Worm (Caenorhabditis elegans) whole organism, L4 larva: ENCODE measurements around the gene vha-3.
A peak's percentile ranks its signal among the peaks of the same experiment; 100 is the strongest.

Source experiments
- F26F4.8 ChIP-seq: fragments of 200-800 bp; sonication (Bioruptor generic); conservative IDR thresholded peaks from 2 replicates; pipeline ENCODE4 v1.3.6; 2022; ENCODE audit warnings: missing genetic modification characterization, missing compliant biosample characterization
- F49E8.2 ChIP-seq: sonication (generic microtip); optimal IDR thresholded peaks from 2 replicates; lab custom pipeline; 2016; ENCODE audit warnings: missing compliant biosample characterization, mild to moderate bottlenecking, missing genetic modification characterization, borderline replicate concordance
- T20F7.1 ChIP-seq: fragments of 200-800 bp; sonication (Bioruptor generic); optimal IDR thresholded peaks from 2 replicates; lab custom pipeline; 2018; ENCODE audit warnings: mild to moderate bottlenecking, missing genetic modification characterization, missing compliant biosample characterization
- ZK337.2 ChIP-seq: fragments of 200-800 bp; sonication (Bioruptor generic); IDR thresholded peaks from 2 replicates; pipeline ENCODE4 v1.3.6; 2022; ENCODE audit warnings: missing genetic modification reagents, missing genetic modification characterization, missing compliant biosample characterization
- ZK546.5 ChIP-seq, 2 experiments: sonication (generic microtip); optimal IDR thresholded peaks; 2 replicates each; lab custom pipeline; 2017; ENCODE audit warnings: missing biosample characterization in 2 of 2, missing genetic modification characterization in 2 of 2
- aha-1 ChIP-seq: fragments of 150-350 bp; peaks from one replicate; lab custom pipeline; 2014; ENCODE audit warnings: missing biosample characterization, missing genetic modification characterization
- ama-1 ChIP-seq: fragments of 150-350 bp; optimal IDR thresholded peaks from 2 replicates; lab custom pipeline; 2014; ENCODE audit warnings: inconsistent platforms, mixed read lengths
- arid-1 ChIP-seq: fragments of 200-800 bp; sonication (Bioruptor generic); conservative IDR thresholded peaks from 2 replicates; pipeline ENCODE4 v1.3.6; 2022; ENCODE audit warnings: missing genetic modification reagents, missing genetic modification characterization, missing compliant biosample characterization
- attf-4 ChIP-seq: sonication (generic microtip); optimal IDR thresholded peaks from 3 replicates; lab custom pipeline; 2017; ENCODE audit warnings: missing biosample characterization, missing genetic modification characterization
- ceh-44 ChIP-seq: fragments of 200-800 bp; sonication (Bioruptor generic); IDR thresholded peaks from 2 replicates; pipeline ENCODE4 v1.3.6; 2022; ENCODE audit warnings: missing genetic modification reagents, missing genetic modification characterization, missing compliant biosample characterization
- ceh-62 ChIP-seq: sonication (generic microtip); optimal IDR thresholded peaks from 2 replicates; lab custom pipeline; 2017; ENCODE audit warnings: missing biosample characterization, missing genetic modification characterization
- ceh-82 ChIP-seq: sonication (generic microtip); optimal IDR thresholded peaks from 2 replicates; lab custom pipeline; 2017; ENCODE audit warnings: missing biosample characterization, missing genetic modification characterization
- ces-1 ChIP-seq: fragments of 150-350 bp; sonication (generic microtip); optimal IDR thresholded peaks from 4 replicates; lab custom pipeline; 2014; ENCODE audit warnings: missing biosample characterization, missing genetic modification reagents, missing genetic modification characterization
- daf-12 ChIP-seq: fragments of 150-350 bp; optimal IDR thresholded peaks from 2 replicates; lab custom pipeline; 2014; ENCODE audit warnings: missing biosample characterization, missing genetic modification reagents, missing genetic modification characterization
- daf-8 ChIP-seq: fragments of 200-800 bp; sonication (Bioruptor generic); IDR thresholded peaks from 2 replicates; pipeline ENCODE4 v1.3.6; 2022; ENCODE audit warnings: missing genetic modification characterization, missing compliant biosample characterization
- dmd-8 ChIP-seq: fragments of 200-800 bp; sonication (Bioruptor generic); IDR thresholded peaks from 2 replicates; pipeline ENCODE4 v1.3.6; 2022; ENCODE audit warnings: missing genetic modification characterization, missing compliant biosample characterization
- dmd-9 ChIP-seq: fragments of 200-800 bp; sonication (Bioruptor generic); IDR thresholded peaks from 2 replicates; pipeline ENCODE4 v1.3.6; 2022; ENCODE audit warnings: missing genetic modification reagents, missing genetic modification characterization, missing compliant biosample characterization
- dpl-1 ChIP-seq: fragments of 150-350 bp; optimal IDR thresholded peaks from 2 replicates; lab custom pipeline; 2014; ENCODE audit warnings: missing biosample characterization, missing genetic modification reagents, missing genetic modification characterization
- duxl-1 ChIP-seq: sonication (generic microtip); optimal IDR thresholded peaks from 2 replicates; lab custom pipeline; 2016; ENCODE audit warnings: mild to moderate bottlenecking, missing genetic modification characterization, moderate library complexity, missing compliant biosample characterization; ENCODE audit not compliant: poor library complexity
- dve-1 ChIP-seq: sonication (generic microtip); optimal IDR thresholded peaks from 2 replicates; lab custom pipeline; 2017; ENCODE audit warnings: antibody characterized with exemption, mild to moderate bottlenecking, missing genetic modification characterization, missing compliant biosample characterization; ENCODE audit not compliant: insufficient read depth
- egl-43 ChIP-seq: fragments of 200-800 bp; sonication (Bioruptor generic); IDR thresholded peaks from 2 replicates; pipeline ENCODE4 v1.3.6; 2022; ENCODE audit warnings: missing genetic modification reagents, missing genetic modification characterization, missing compliant biosample characterization
- gei-8 ChIP-seq: fragments of 200-800 bp; sonication (Bioruptor generic); optimal IDR thresholded peaks from 2 replicates; lab custom pipeline; 2018; ENCODE audit warnings: mild to moderate bottlenecking, missing genetic modification characterization, missing compliant biosample characterization
- hlh-11 ChIP-seq: fragments of 200-800 bp; sonication (Bioruptor generic); optimal IDR thresholded peaks from 2 replicates; lab custom pipeline; 2018; ENCODE audit warnings: mild to moderate bottlenecking, missing genetic modification characterization, missing compliant biosample characterization
- hlh-30 ChIP-seq: sonication (generic microtip); optimal IDR thresholded peaks from 2 replicates; lab custom pipeline; 2017; ENCODE audit warnings: antibody characterized with exemption, mild to moderate bottlenecking, missing genetic modification characterization, missing compliant biosample characterization; ENCODE audit not compliant: insufficient read depth
- hmg-1.1 ChIP-seq: fragments of 200-800 bp; sonication (Bioruptor generic); IDR thresholded peaks from 2 replicates; pipeline ENCODE4 v1.3.6; 2022; ENCODE audit warnings: missing genetic modification reagents, missing genetic modification characterization, missing compliant biosample characterization
- jun-1 ChIP-seq: fragments of 150-350 bp; optimal IDR thresholded peaks from 2 replicates; lab custom pipeline; 2014; ENCODE audit warnings: missing biosample characterization, missing genetic modification reagents, missing genetic modification characterization
- lim-7 ChIP-seq: fragments of 200-800 bp; sonication (Bioruptor generic); IDR thresholded peaks from 2 replicates; pipeline ENCODE4 v1.3.6; 2022; ENCODE audit warnings: missing genetic modification characterization, missing compliant biosample characterization
- lin-13 ChIP-seq: fragments of 150-350 bp; optimal IDR thresholded peaks from 2 replicates; lab custom pipeline; 2014; ENCODE audit warnings: missing biosample characterization, missing genetic modification reagents, missing genetic modification characterization
- lir-3 ChIP-seq: sonication (generic microtip); optimal IDR thresholded peaks from 2 replicates; lab custom pipeline; 2016; ENCODE audit warnings: mild to moderate bottlenecking, missing genetic modification characterization, missing compliant biosample characterization
- lsy-2 ChIP-seq, 2 experiments: fragments of 150-350 bp in 1 of 2; sonication (generic microtip) in 1 of 2; optimal IDR thresholded peaks; 2 replicates each; lab custom pipeline; 2014 to 2017; ENCODE audit warnings: missing biosample characterization in 2 of 2, missing genetic modification characterization in 2 of 2
- madf-5 ChIP-seq, 2 experiments: fragments of 200-800 bp; sonication (Bioruptor generic); IDR thresholded peaks; 2 replicates each; pipeline ENCODE4 v1.3.6; 2022; ENCODE audit warnings: missing compliant biosample characterization in 2 of 2, missing genetic modification characterization in 2 of 2
- madf-9 ChIP-seq: fragments of 200-800 bp; sonication (Bioruptor generic); conservative IDR thresholded peaks from 2 replicates; pipeline ENCODE4 v1.3.6; 2022; ENCODE audit warnings: missing genetic modification reagents, missing genetic modification characterization, missing compliant biosample characterization
- mep-1 ChIP-seq: fragments of 150-350 bp; sonication (generic microtip); optimal IDR thresholded peaks from 3 replicates; lab custom pipeline; 2014; ENCODE audit warnings: missing biosample characterization, missing genetic modification characterization
- mes-2 ChIP-seq: sonication (generic microtip); optimal IDR thresholded peaks from 2 replicates; lab custom pipeline; 2016; ENCODE audit warnings: missing genotype, mild to moderate bottlenecking, missing genetic modification characterization, missing compliant biosample characterization; ENCODE audit not compliant: poor library complexity, severe bottlenecking
- mxl-2 ChIP-seq: fragments of 200-800 bp; sonication (Bioruptor generic); conservative IDR thresholded peaks from 2 replicates; pipeline ENCODE4 v1.3.6; 2022; ENCODE audit warnings: missing genetic modification reagents, missing genetic modification characterization, missing compliant biosample characterization
- mxl-3 ChIP-seq: fragments of 200-800 bp; sonication (Bioruptor generic); optimal IDR thresholded peaks from 2 replicates; lab custom pipeline; 2018; ENCODE audit warnings: mild to moderate bottlenecking, missing genetic modification characterization, missing compliant biosample characterization
- nhr-10 ChIP-seq: fragments of 150-350 bp; optimal IDR thresholded peaks from 2 replicates; lab custom pipeline; 2014; ENCODE audit warnings: missing biosample characterization, missing genetic modification characterization
- nhr-11 ChIP-seq: fragments of 150-350 bp; optimal IDR thresholded peaks from 2 replicates; lab custom pipeline; 2014; ENCODE audit warnings: missing biosample characterization, missing genetic modification characterization
- nhr-237 ChIP-seq: sonication (generic microtip); optimal IDR thresholded peaks from 2 replicates; lab custom pipeline; 2017; ENCODE audit warnings: missing biosample characterization, missing genetic modification characterization
- nhr-25 ChIP-seq: sonication (generic microtip); optimal IDR thresholded peaks from 2 replicates; lab custom pipeline; 2017; ENCODE audit warnings: missing genetic modification characterization, mild to moderate bottlenecking, missing compliant biosample characterization, antibody characterized with exemption, moderate library complexity, borderline replicate concordance; ENCODE audit not compliant: insufficient read depth
- nhr-77 ChIP-seq: fragments of 150-350 bp; optimal IDR thresholded peaks from 2 replicates; lab custom pipeline; 2014; ENCODE audit warnings: missing biosample characterization, missing genetic modification characterization
- rbr-2 ChIP-seq: sonication (generic microtip); optimal IDR thresholded peaks from 2 replicates; lab custom pipeline; 2016; ENCODE audit warnings: missing genotype, missing genetic modification characterization, missing compliant biosample characterization
- set-16 ChIP-seq: fragments of 200-800 bp; sonication (Bioruptor generic); IDR thresholded peaks from 2 replicates; pipeline ENCODE4 v1.3.6; 2022; ENCODE audit warnings: missing genetic modification reagents, missing genetic modification characterization, missing compliant biosample characterization
- skn-1 ChIP-seq: fragments of 150-350 bp; optimal IDR thresholded peaks from 2 replicates; lab custom pipeline; 2014; ENCODE audit warnings: missing biosample characterization, missing genetic modification characterization
- spr-1 ChIP-seq: sonication (generic microtip); optimal IDR thresholded peaks from 2 replicates; lab custom pipeline; 2016; ENCODE audit warnings: mild to moderate bottlenecking, missing genetic modification characterization, missing compliant biosample characterization
- spr-3 ChIP-seq: fragments of 200-800 bp; sonication (Bioruptor generic); optimal IDR thresholded peaks from 2 replicates; lab custom pipeline; 2018; ENCODE audit warnings: mild to moderate bottlenecking, missing genetic modification characterization, missing compliant biosample characterization
- tag-97 ChIP-seq: fragments of 200-800 bp; sonication (Bioruptor generic); IDR thresholded peaks from 2 replicates; pipeline ENCODE4 v1.3.6; 2022; ENCODE audit warnings: missing genetic modification characterization, missing compliant biosample characterization
- zag-1 ChIP-seq: fragments of 150-350 bp; optimal IDR thresholded peaks from 2 replicates; lab custom pipeline; 2014; ENCODE audit warnings: missing biosample characterization, missing genetic modification characterization
- ztf-11 ChIP-seq: fragments of 150-350 bp; optimal IDR thresholded peaks from 2 replicates; lab custom pipeline; 2014; ENCODE audit warnings: missing biosample characterization, missing genetic modification characterization

vha-3 gene

DNA sequence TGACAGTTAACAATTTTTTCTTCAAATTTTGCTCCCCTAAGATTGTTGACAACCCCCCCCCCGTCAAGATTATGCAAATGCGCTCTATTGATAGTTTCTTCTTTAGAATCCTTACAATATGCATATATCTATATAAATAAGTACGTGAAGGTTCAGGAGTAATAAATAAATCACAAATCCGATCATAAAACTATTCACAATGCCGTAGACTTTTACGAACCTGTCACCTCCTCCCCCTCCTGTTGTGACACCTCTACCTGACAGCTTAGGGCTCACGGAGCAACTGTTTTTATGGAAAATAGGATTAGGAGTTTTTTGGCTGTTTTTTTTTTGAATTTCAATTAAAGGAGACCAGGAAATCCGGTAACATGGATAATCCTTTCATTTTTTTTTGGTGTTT is 23.6 kb downstream of the vha-3 start:
- no peak for TF ChIP-seq lsy-2 (tag; optimal IDR thresholded peaks at IDR 0.05; lab: Kevin White, UChicago)
- no peak for TF ChIP-seq spr-3 (GFP tag; lab: Kevin White, UChicago)
- TF ChIP-seq spr-1 (tag; lab: Kevin White, UChicago) = no peak
- no peak for TF ChIP-seq ceh-82 (tag; lab: Kevin White, UChicago)
- no peak for TF ChIP-seq nhr-237 (tag; lab: Kevin White, UChicago)
- no peak for TF ChIP-seq egl-43 (GFP tag; lab: Robert Waterston, UW)
- no peak for TF ChIP-seq attf-4 (tag; lab: Kevin White, UChicago)
- no peak for TF ChIP-seq hmg-1.1 (GFP tag; lab: Robert Waterston, UW)
- no peak for TF ChIP-seq skn-1
- no peak for TF ChIP-seq daf-12 (tag; lab: Kevin White, UChicago)
- no peak for TF ChIP-seq dpl-1 (GFP tag; lab: Kevin White, UChicago)
- no peak for TF ChIP-seq lin-13 (GFP tag; lab: Kevin White, UChicago)
- TF ChIP-seq aha-1 = no peak
- TF ChIP-seq nhr-77 (tag; lab: Kevin White, UChicago) = no peak
- TF ChIP-seq jun-1 (tag; lab: Kevin White, UChicago) = no peak
- TF ChIP-seq, all 104 proteins: peak for 0

DNA sequence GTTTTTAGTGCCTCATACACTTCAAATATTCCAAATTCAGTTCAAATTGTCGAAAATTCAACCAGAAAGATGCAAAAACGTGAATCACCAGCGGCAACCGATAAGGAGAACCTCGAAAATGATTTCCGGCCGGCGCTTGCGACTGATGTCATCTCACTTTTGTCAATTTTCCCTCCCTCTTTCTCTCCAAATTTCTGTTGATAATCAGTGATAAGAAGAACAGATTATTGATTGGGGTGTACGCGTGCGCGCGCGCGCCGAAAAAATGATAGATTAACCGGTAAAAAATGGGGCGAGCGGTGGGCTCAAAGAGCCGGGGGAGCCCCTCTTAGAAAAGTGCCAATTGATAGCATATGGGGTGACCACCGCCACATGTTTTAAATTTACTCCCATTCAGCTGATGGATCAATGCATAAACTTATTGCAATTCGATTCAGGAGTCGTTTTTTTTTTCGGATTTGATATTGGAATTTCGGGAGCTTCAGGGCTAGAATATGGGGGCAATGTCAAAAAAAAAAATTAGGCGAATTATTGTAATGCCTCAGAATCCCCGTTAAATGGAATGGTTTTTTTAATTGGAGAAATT is 31.2 kb downstream of the vha-3 start:
- TF ChIP-seq mxl-3 (GFP tag; lab: Kevin White, UChicago) (peak; percentile 50), arid-1 (no peak), mep-1 (tag; lab: Kevin White, UChicago) (no peak), mxl-2 (no peak), dpl-1 (GFP tag; lab: Kevin White, UChicago) (no peak), tag-97 (GFP tag; lab: Robert Waterston, UW) (no peak), F49E8.2 (no peak), hlh-11 (tag; lab: Kevin White, UChicago) (peak; percentile 66), rbr-2 (tag; lab: Kevin White, UChicago) (no peak), dmd-8 (GFP tag; lab: Robert Waterston, UW) (no peak), nhr-11 (tag; lab: Kevin White, UChicago) (no peak), nhr-25 (tag; lab: Kevin White, UChicago) (no peak), zag-1 (tag; lab: Kevin White, UChicago) (no peak), mes-2 (tag; lab: Kevin White, UChicago) (peak; percentile 27), ceh-44 (GFP tag; lab: Robert Waterston, UW) (no peak), F26F4.8 (GFP tag; lab: Robert Waterston, UW) (no peak), ceh-62 (tag; lab: Kevin White, UChicago) (no peak), duxl-1 (tag; lab: Kevin White, UChicago) (no peak), daf-12 (tag; lab: Kevin White, UChicago) (no peak), hmg-1.1 (GFP tag; lab: Robert Waterston, UW) (0 out of 2 replicates have a peak, but pooled peaks have one; percentile 21), spr-3 (GFP tag; lab: Kevin White, UChicago) (no peak), madf-9 (no peak), ztf-11 (tag; lab: Kevin White, UChicago) (no peak), ceh-82 (tag; lab: Kevin White, UChicago) (no peak), set-16 (GFP tag; lab: Robert Waterston, UW) (peak; percentile 34; the same call in 1 of the 2 replicates), lir-3 (tag; lab: Kevin White, UChicago) (no peak), madf-5 (GFP tag; IDR thresholded peaks at IDR 0.05; lab: Robert Waterston, UW) (no peak), nhr-10 (tag; lab: Kevin White, UChicago) (no peak), dmd-9 (GFP tag; lab: Robert Waterston, UW) (no peak), hlh-30 (tag; lab: Kevin White, UChicago) (peak; percentile 37), T20F7.1 (GFP tag; lab: Kevin White, UChicago) (no peak), aha-1 (no peak), gei-8 (no peak), dve-1 (peak; percentile 57), ama-1 (lab: Kevin White, UChicago) (no peak), ZK546.5 (tag; optimal IDR thresholded peaks at IDR 0.05; lab: Kevin White, UChicago) (no peak), lim-7 (GFP tag; lab: Robert Waterston, UW) (no peak), ces-1 (GFP tag; lab: Kevin White, UChicago) (no peak), ZK337.2 (GFP tag; lab: Robert Waterston, UW) (no peak), daf-8 (GFP tag; lab: Robert Waterston, UW) (no peak)
